Fruit fly (Drosophila melanogaster) whole organism, embryonic: Measurements from ENCODE around the gene Oatp30B.

Source experiments
- ATbp ChIP-seq: fragments of 200-800 bp; sonication (Bioruptor generic); optimal IDR thresholded peaks from 2 replicates; lab custom pipeline; 2017; ENCODE audit warnings: missing biosample characterization, mild to moderate bottlenecking, missing genetic modification characterization, missing genetic modification reagents
- Awh ChIP-seq: fragments of 200-800 bp; sonication (Bioruptor generic); IDR thresholded peaks from 2 replicates; pipeline ENCODE4, ENCODE4 v1.3.6; 2022; ENCODE audit warnings: missing biosample characterization, missing genetic modification characterization
- CG11560 ChIP-seq: fragments of 200-800 bp; sonication (Bioruptor generic); IDR thresholded peaks from 3 replicates; pipeline ENCODE4 v1.3.6; 2022; ENCODE audit warnings: missing biosample characterization, missing genetic modification characterization
- CG12769 ChIP-seq: fragments of 200-800 bp; sonication (Bioruptor generic); optimal IDR thresholded peaks from 2 replicates; lab custom pipeline; 2019; ENCODE audit warnings: missing biosample characterization, mild to moderate bottlenecking, missing genetic modification characterization, moderate library complexity
- CG13287 ChIP-seq: fragments of 200-800 bp; sonication (Bioruptor generic); IDR thresholded peaks from 2 replicates; pipeline ENCODE4 v1.3.6; 2022; ENCODE audit warnings: missing biosample characterization, missing genetic modification characterization; ENCODE audit not compliant: partially characterized antibody
- CG17385 ChIP-seq: fragments of 200-800 bp; sonication (Bioruptor generic); optimal IDR thresholded peaks from 3 replicates; lab custom pipeline; 2018; ENCODE audit warnings: missing biosample characterization, mild to moderate bottlenecking, missing genetic modification characterization
- CG17802 ChIP-seq: fragments of 200-800 bp; sonication (Bioruptor generic); optimal IDR thresholded peaks from 2 replicates; lab custom pipeline; 2018; ENCODE audit warnings: missing biosample characterization, mild to moderate bottlenecking, missing genetic modification characterization, moderate library complexity
- CG31224 ChIP-seq: fragments of 200-800 bp; sonication (Bioruptor generic); IDR thresholded peaks from 2 replicates; pipeline ENCODE4 v1.3.6; 2022; ENCODE audit warnings: missing biosample characterization, missing genetic modification characterization
- CG32532 ChIP-seq: fragments of 200-800 bp; sonication (Bioruptor generic); IDR thresholded peaks from 2 replicates; pipeline ENCODE4 v1.3.6; 2022; ENCODE audit warnings: missing biosample characterization, missing genetic modification characterization
- CG3281 ChIP-seq: fragments of 200-800 bp; sonication (Bioruptor generic); optimal IDR thresholded peaks from 3 replicates; lab custom pipeline; 2017; ENCODE audit warnings: missing biosample characterization, mild to moderate bottlenecking, missing genetic modification characterization
- CG33213 ChIP-seq: fragments of 200-800 bp; sonication (Bioruptor generic); optimal IDR thresholded peaks from 3 replicates; lab custom pipeline; 2016; ENCODE audit warnings: missing biosample characterization, missing genetic modification characterization
- CG6175 ChIP-seq: fragments of 200-800 bp; sonication (Bioruptor generic); IDR thresholded peaks from 3 replicates; pipeline ENCODE4 v1.3.6; 2022; ENCODE audit warnings: missing biosample characterization, missing genetic modification characterization
- CG6813 ChIP-seq: fragments of 200-800 bp; sonication (Bioruptor generic); optimal IDR thresholded peaks from 2 replicates; lab custom pipeline; 2017; ENCODE audit warnings: missing biosample characterization, missing genetic modification characterization, mild to moderate bottlenecking, moderate library complexity, missing genetic modification reagents
- CG8290 ChIP-seq, 3 experiments: fragments of 200-800 bp; sonication (Bioruptor generic); optimal IDR thresholded peaks; 2 replicates each; lab custom pipeline; 2016 to 2019; ENCODE audit warnings: missing biosample characterization in 3 of 3, missing genetic modification characterization in 3 of 3, mild to moderate bottlenecking in 2 of 3, moderate library complexity in 1 of 3
- Camta ChIP-seq: fragments of 200-800 bp; sonication (Bioruptor generic); optimal IDR thresholded peaks from 2 replicates; lab custom pipeline; 2016; ENCODE audit warnings: missing biosample characterization, missing genetic modification characterization
- Deaf1 ChIP-seq: fragments of 200-800 bp; optimal IDR thresholded peaks from 3 replicates; lab custom pipeline; 2019; ENCODE audit warnings: missing biosample characterization, mild to moderate bottlenecking, missing genetic modification characterization, moderate library complexity
- Eip74EF ChIP-seq, 2 experiments: fragments of 200-800 bp in 1 of 2; fragments of >200 bp in 1 of 2; sonication (Bioruptor generic) in 1 of 2; optimal IDR thresholded peaks; 2 replicates each; lab custom pipeline; 2017 to 2019; ENCODE audit warnings: missing biosample characterization in 2 of 2, missing genetic modification characterization in 2 of 2, mild to moderate bottlenecking in 1 of 2, moderate library complexity in 1 of 2
- HmgD ChIP-seq: fragments of 200-800 bp; sonication (Bioruptor generic); optimal IDR thresholded peaks from 3 replicates; lab custom pipeline; 2016; ENCODE audit warnings: missing biosample characterization, missing genetic modification characterization
- Hmr ChIP-seq: fragments of 200-800 bp; sonication (Bioruptor generic); optimal IDR thresholded peaks from 3 replicates; lab custom pipeline; 2017; ENCODE audit warnings: mild to moderate bottlenecking, missing biosample characterization, missing genetic modification reagents, missing genetic modification characterization
- Hr51 ChIP-seq, 2 experiments: fragments of 200-800 bp; sonication (Bioruptor generic); optimal IDR thresholded peaks; 2 replicates in 1 of 2; 3 replicates in 1 of 2; lab custom pipeline; 2016 to 2018; ENCODE audit warnings: missing biosample characterization in 2 of 2, missing genetic modification characterization in 2 of 2, mild to moderate bottlenecking in 1 of 2, moderate library complexity in 1 of 2
- Med ChIP-seq: fragments of 200-800 bp; sonication (Bioruptor generic); peaks from one replicate; lab custom pipeline; 2016; ENCODE audit warnings: missing biosample characterization, missing genetic modification characterization, mild to moderate bottlenecking, inconsistent platforms, moderate library complexity
- Meics ChIP-seq: fragments of 200-800 bp; sonication (Bioruptor generic); optimal IDR thresholded peaks from 2 replicates; lab custom pipeline; 2017; ENCODE audit warnings: missing biosample characterization, mild to moderate bottlenecking, missing genetic modification characterization
- Nf-YC ChIP-seq: fragments of 200-800 bp; optimal IDR thresholded peaks from 3 replicates; lab custom pipeline; 2019; ENCODE audit warnings: missing biosample characterization, mild to moderate bottlenecking, missing genetic modification characterization, moderate library complexity
- Rfx ChIP-seq: fragments of 200-800 bp; sonication (Bioruptor generic); IDR thresholded peaks from 2 replicates; pipeline ENCODE4 v1.3.6; 2022; ENCODE audit warnings: missing biosample characterization, missing genetic modification characterization
- Taf1 ChIP-seq: fragments of 200-800 bp; sonication (Bioruptor generic); IDR thresholded peaks from 2 replicates; pipeline ENCODE4 v1.3.6; 2022; ENCODE audit warnings: missing biosample characterization, missing genetic modification characterization
- abd-A ChIP-seq: fragments of 200-800 bp; sonication (Bioruptor generic); optimal IDR thresholded peaks from 3 replicates; lab custom pipeline; 2019; ENCODE audit warnings: missing biosample characterization, mild to moderate bottlenecking, missing genetic modification characterization, moderate library complexity
- chif ChIP-seq, 2 experiments: fragments of 200-800 bp; sonication (Bioruptor generic); optimal IDR thresholded peaks; 3 replicates each; lab custom pipeline; 2016; ENCODE audit warnings: missing biosample characterization in 2 of 2, missing genetic modification characterization in 2 of 2
- chinmo ChIP-seq: fragments of 200-800 bp; sonication (Bioruptor generic); IDR thresholded peaks from 4 replicates; pipeline ENCODE4 v1.3.6; 2022; ENCODE audit warnings: missing biosample characterization, missing genetic modification characterization; ENCODE audit not compliant: partially characterized antibody
- cwo ChIP-seq: fragments of 200-800 bp; sonication (Bioruptor generic); optimal IDR thresholded peaks from 3 replicates; lab custom pipeline; 2017; ENCODE audit warnings: missing biosample characterization, missing genetic modification characterization, mild to moderate bottlenecking, moderate library complexity, missing genetic modification reagents
- dati ChIP-seq: fragments of 200-800 bp; sonication (Bioruptor generic); IDR thresholded peaks from 2 replicates; pipeline ENCODE4 v1.3.6; 2022; ENCODE audit warnings: missing biosample characterization, missing genetic modification characterization
- gro ChIP-seq: fragments of 200-800 bp; sonication (Bioruptor generic); optimal IDR thresholded peaks from 2 replicates; lab custom pipeline; 2016; ENCODE audit warnings: missing biosample characterization, missing genetic modification characterization
- lab ChIP-seq: fragments of 200-800 bp; sonication (Bioruptor generic); optimal IDR thresholded peaks from 3 replicates; lab custom pipeline; 2017; ENCODE audit warnings: missing biosample characterization, missing genetic modification characterization, mild to moderate bottlenecking, moderate library complexity, missing genetic modification reagents
- lov ChIP-seq, 2 experiments: fragments of 200-800 bp in 1 of 2; fragments of >200 bp in 1 of 2; sonication (Bioruptor generic) in 1 of 2; IDR thresholded peaks in 1 of 2; optimal IDR thresholded peaks in 1 of 2; 2 replicates in 1 of 2; 3 replicates in 1 of 2; pipeline versions ENCODE4 v1.3.6 to Lab custom; 2017 to 2022; ENCODE audit warnings: missing biosample characterization in 1 of 2, missing genetic modification characterization in 1 of 2
- mirr ChIP-seq: fragments of 200-800 bp; sonication (Bioruptor generic); optimal IDR thresholded peaks from 3 replicates; lab custom pipeline; 2018; ENCODE audit warnings: missing biosample characterization, mild to moderate bottlenecking, missing genetic modification characterization
- otp ChIP-seq: fragments of 200-800 bp; sonication (Bioruptor generic); IDR thresholded peaks from 3 replicates; pipeline ENCODE4, ENCODE4 v1.3.6; 2022; ENCODE audit warnings: missing biosample characterization, missing genetic modification characterization
- sd ChIP-seq: fragments of 200-800 bp; sonication (Bioruptor generic); optimal IDR thresholded peaks from 3 replicates; lab custom pipeline; 2018; ENCODE audit warnings: missing biosample characterization, mild to moderate bottlenecking, missing genetic modification characterization, moderate library complexity
- sens ChIP-seq: fragments of 200-800 bp; sonication (Bioruptor generic); peaks from one replicate; lab custom pipeline; 2016; ENCODE audit warnings: missing biosample characterization, missing genetic modification characterization
- vvl ChIP-seq: fragments of 200-800 bp; sonication (Bioruptor generic); IDR thresholded peaks from 2 replicates; pipeline ENCODE4 v1.3.6; 2022; ENCODE audit warnings: missing biosample characterization, missing genetic modification characterization
- z ChIP-seq: fragments of 200-800 bp; sonication (Bioruptor generic); IDR thresholded peaks from 3 replicates; pipeline ENCODE4 v1.3.6; 2022; ENCODE audit warnings: missing biosample characterization, missing genetic modification characterization
- zf30C ChIP-seq: fragments of 200-800 bp; sonication (Bioruptor generic); optimal IDR thresholded peaks from 3 replicates; lab custom pipeline; 2018; ENCODE audit warnings: missing biosample characterization, mild to moderate bottlenecking, missing genetic modification characterization
- zfh1 ChIP-seq: fragments of 200-800 bp; sonication (Bioruptor generic); IDR thresholded peaks from 3 replicates; pipeline ENCODE4 v1.3.6; 2022; ENCODE audit warnings: missing biosample characterization, missing genetic modification characterization

Gene Oatp30B

DNA sequence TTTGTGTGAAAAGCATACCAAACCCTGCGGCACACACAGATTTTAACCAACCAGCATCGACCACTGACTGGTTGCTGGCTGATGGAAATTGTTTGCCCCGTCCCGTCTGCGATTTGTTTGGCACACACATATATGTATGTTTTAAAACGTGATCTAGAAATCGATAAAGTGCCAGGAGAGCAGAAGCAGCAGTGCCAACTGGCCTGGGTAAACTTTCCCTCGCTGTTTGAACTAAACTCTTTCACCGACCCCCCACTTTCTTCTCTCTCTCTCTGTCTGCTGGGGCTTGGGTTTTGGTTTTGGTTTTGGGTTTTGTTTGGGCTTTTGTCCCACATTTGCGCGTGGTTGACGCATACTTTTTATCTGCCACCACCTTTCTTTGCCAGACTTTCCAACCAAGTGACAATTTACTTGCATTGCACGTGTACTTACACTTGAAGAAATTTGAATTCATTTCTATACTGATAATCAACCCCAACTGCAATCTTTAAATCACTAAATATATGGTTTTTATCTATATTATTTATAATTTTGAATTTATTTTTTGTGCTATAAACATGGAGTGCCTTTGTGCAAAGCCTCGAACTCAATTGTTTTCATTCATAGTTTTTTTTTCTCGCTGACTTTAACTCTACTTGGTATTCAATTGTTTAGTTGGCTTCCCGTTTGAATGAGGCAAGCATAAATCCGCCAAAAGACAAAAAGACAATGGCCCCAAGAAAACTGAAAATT lies 15.5 kb upstream of the Oatp30B start (continued):
- TF ChIP-seq Hr51 (GFP tag; optimal IDR thresholded peaks at IDR 0.05; lab: Kevin White, UChicago) (peak in 1 of 2 experiments; percentile 29), cwo (GFP tag; lab: Kevin White, UChicago) (peak; percentile 21), CG31224 (GFP tag; lab: Robert Waterston, UW) (peak; percentile 76)

- TF ChIP-seq sens (GFP tag; lab: Kevin White, UChicago), result no peak
- peak in 1 of 2 experiments; percentile 24 for TF ChIP-seq Eip74EF (GFP tag; optimal IDR thresholded peaks at IDR 0.05; lab: Kevin White, UChicago)
- peak; percentile 45 for TF ChIP-seq Nf-YC (tag; lab: Kevin White, UChicago)
- peak; percentile 41 for TF ChIP-seq CG12769 (tag; lab: Kevin White, UChicago)
- 0 out of 2 replicates have a peak, but pooled peaks have one; percentile 15 for TF ChIP-seq Rfx (GFP tag; lab: Robert Waterston, UW)
- TF ChIP-seq CG13287 (GFP tag; lab: Robert Waterston, UW), result 0 out of 2 replicates have a peak, but pooled peaks have one; percentile 24
- no peak for TF ChIP-seq zf30C
- TF ChIP-seq Med (GFP tag; lab: Kevin White, UChicago), result peak; percentile 45
- TF ChIP-seq chinmo, result peak; percentile 90; the same call in 2 of the 4 replicates
- TF ChIP-seq vvl (GFP tag; lab: Robert Waterston, UW), result peak; percentile 49
- TF ChIP-seq chif (GFP tag; optimal IDR thresholded peaks at IDR 0.05; lab: Kevin White, UChicago), result no peak
- peak; percentile 4 for TF ChIP-seq CG3281 (GFP tag; lab: Kevin White, UChicago)
- TF ChIP-seq CG6175, result peak; percentile 63; the same call in 1 of the 3 replicates
- TF ChIP-seq Taf1 (GFP tag; lab: Robert Waterston, UW), result no peak
- no peak for TF ChIP-seq CG8290 (GFP tag; optimal IDR thresholded peaks at IDR 0.05; lab: Kevin White, UChicago)
- TF ChIP-seq CG8290 (tag; optimal IDR thresholded peaks at IDR 0.05; lab: Kevin White, UChicago), result peak in 1 of 2 experiments; percentile 3
- no peak for TF ChIP-seq HmgD (GFP tag; lab: Kevin White, UChicago)
- peak; percentile 25 for TF ChIP-seq sd
- peak; percentile 41; the same call in 1 of the 2 replicates for TF ChIP-seq Awh
- TF ChIP-seq lov (optimal IDR thresholded peaks at IDR 0.05; lab: Kevin White, UChicago), result no peak
- TF ChIP-seq lov (GFP tag; IDR thresholded peaks at IDR 0.05; lab: Robert Waterston, UW), result 0 out of 3 replicates have a peak, but pooled peaks have one; percentile 45
These were observed 14.4 kb upstream of the Oatp30B start for dm6 chr2L:9506535-9507036.

DNA sequence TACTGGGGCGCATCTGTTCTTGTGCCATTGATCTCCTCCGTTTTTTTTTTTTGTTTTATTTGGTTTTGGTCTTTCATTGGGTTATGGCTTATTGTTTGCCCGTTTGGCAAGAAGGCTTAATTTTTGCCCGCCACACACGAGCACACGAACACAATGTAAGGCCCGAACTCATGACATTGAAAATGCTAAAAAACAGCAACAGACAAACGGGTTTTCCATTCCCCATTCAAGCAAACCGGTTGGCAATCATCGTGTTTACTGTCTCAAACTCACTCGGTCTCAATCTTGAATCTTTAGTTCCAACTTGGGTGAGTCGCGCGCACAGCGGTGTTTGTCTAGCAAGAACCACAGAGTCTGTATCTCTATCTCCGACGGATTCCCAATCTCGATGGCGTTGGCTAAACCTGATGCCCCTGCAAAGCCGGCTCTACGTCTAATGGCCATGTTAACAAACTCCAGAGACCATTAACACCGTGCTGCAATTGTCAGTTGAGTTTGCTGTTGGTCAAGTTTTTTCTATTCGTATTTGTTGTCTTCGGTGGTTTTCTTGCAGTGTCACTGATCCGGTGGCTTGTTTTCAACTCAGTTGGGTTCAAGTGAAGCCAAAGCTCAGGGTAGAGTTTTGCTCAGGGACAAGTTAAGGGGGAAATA lies 12.3 kb upstream of the Oatp30B start:
- TF ChIP-seq mirr (peak; percentile 43), CG17385 (GFP tag; lab: Kevin White, UChicago) (peak; percentile 16), lov (optimal IDR thresholded peaks at IDR 0.05; lab: Kevin White, UChicago) (no peak), lov (GFP tag; IDR thresholded peaks at IDR 0.05; lab: Robert Waterston, UW) (0 out of 3 replicates have a peak, but pooled peaks have one; percentile 48), CG11560 (tag; lab: Robert Waterston, UW) (no peak), CG17802 (no peak), CG6813 (GFP tag; lab: Kevin White, UChicago) (peak; percentile 7), ATbp (GFP tag; lab: Kevin White, UChicago) (peak; percentile 0), zfh1 (no peak), Deaf1 (peak; percentile 22), CG3281 (GFP tag; lab: Kevin White, UChicago) (peak; percentile 33), z (0 out of 3 replicates have a peak, but pooled peaks have one; percentile 8), CG8290 (GFP tag; optimal IDR thresholded peaks at IDR 0.05; lab: Kevin White, UChicago) (no peak), CG8290 (tag; optimal IDR thresholded peaks at IDR 0.05; lab: Kevin White, UChicago) (peak in 1 of 2 experiments; percentile 48), gro (GFP tag; lab: Kevin White, UChicago) (peak; percentile 15), Med (GFP tag; lab: Kevin White, UChicago) (peak; percentile 85), Camta (GFP tag; lab: Kevin White, UChicago) (no peak), otp (GFP tag; lab: Robert Waterston, UW) (peak; percentile 40; the same call in 1 of the 3 replicates), lab (GFP tag; lab: Kevin White, UChicago) (peak; percentile 40), Hmr (GFP tag; lab: Kevin White, UChicago) (peak; percentile 1), abd-A (tag; lab: Kevin White, UChicago) (peak; percentile 48), CG33213 (GFP tag; lab: Kevin White, UChicago) (no peak), dati (no peak), CG32532 (0 out of 2 replicates have a peak, but pooled peaks have one; percentile 19), sens (GFP tag; lab: Kevin White, UChicago) (peak; percentile 75), Meics (GFP tag; lab: Kevin White, UChicago) (peak; percentile 19)
